Fruit fly (Drosophila melanogaster) whole organism, embryonic: Measurements from ENCODE around the gene CG44001.

Experiments
- CG2889 ChIP-seq: fragments of 200-800 bp; sonication (Bioruptor generic); IDR thresholded peaks from 3 replicates; pipeline ENCODE4 v1.3.6; 2022; ENCODE audit warnings: missing biosample characterization, missing genetic modification characterization
- CG6854 ChIP-seq: fragments of 200-800 bp; sonication (Bioruptor generic); optimal IDR thresholded peaks from 3 replicates; lab custom pipeline; 2017; ENCODE audit warnings: missing biosample characterization, mild to moderate bottlenecking, missing genetic modification characterization
- CG8944 ChIP-seq: fragments of 200-800 bp; sonication (Bioruptor generic); optimal IDR thresholded peaks from 3 replicates; lab custom pipeline; 2016; ENCODE audit warnings: missing biosample characterization, missing genetic modification characterization
- Dek ChIP-seq: fragments of 200-800 bp; sonication (Bioruptor generic); optimal IDR thresholded peaks from 3 replicates; lab custom pipeline; 2019; ENCODE audit warnings: missing biosample characterization, mild to moderate bottlenecking, missing genetic modification characterization, moderate library complexity
- dm ChIP-seq: fragments of 200-800 bp; sonication (Bioruptor generic); optimal IDR thresholded peaks from 3 replicates; lab custom pipeline; 2016; ENCODE audit warnings: missing biosample characterization, missing genetic modification characterization
- dpn ChIP-seq, 2 experiments: fragments of 200-800 bp; sonication (Bioruptor generic); optimal IDR thresholded peaks; 3 replicates each; lab custom pipeline; 2016; ENCODE audit warnings: missing biosample characterization in 2 of 2, missing genetic modification characterization in 2 of 2
- lmd ChIP-seq: fragments of 200-800 bp; sonication (Bioruptor generic); IDR thresholded peaks from 2 replicates; pipeline ENCODE4 v1.3.6; 2022; ENCODE audit warnings: missing biosample characterization, missing genetic modification characterization
- pzg ChIP-seq: fragments of 200-800 bp; sonication (Bioruptor generic); optimal IDR thresholded peaks from 3 replicates; lab custom pipeline; 2018; ENCODE audit warnings: missing biosample characterization, mild to moderate bottlenecking, missing genetic modification characterization, moderate library complexity
- sens ChIP-seq: fragments of 200-800 bp; sonication (Bioruptor generic); peaks from one replicate; lab custom pipeline; 2016; ENCODE audit warnings: missing biosample characterization, missing genetic modification characterization
- sim ChIP-seq: fragments of 200-800 bp; sonication (Bioruptor generic); IDR thresholded peaks from 2 replicates; pipeline ENCODE4 v1.3.6; 2022; ENCODE audit warnings: missing biosample characterization, missing genetic modification characterization
- slou ChIP-seq: fragments of 200-800 bp; sonication (Bioruptor generic); optimal IDR thresholded peaks from 3 replicates; lab custom pipeline; 2016; ENCODE audit warnings: missing biosample characterization, missing genetic modification characterization
- unpg ChIP-seq: fragments of 200-800 bp; sonication (Bioruptor generic); optimal IDR thresholded peaks from 3 replicates; lab custom pipeline; 2018; ENCODE audit warnings: missing biosample characterization, mild to moderate bottlenecking, missing genetic modification characterization, moderate library complexity

DNA sequence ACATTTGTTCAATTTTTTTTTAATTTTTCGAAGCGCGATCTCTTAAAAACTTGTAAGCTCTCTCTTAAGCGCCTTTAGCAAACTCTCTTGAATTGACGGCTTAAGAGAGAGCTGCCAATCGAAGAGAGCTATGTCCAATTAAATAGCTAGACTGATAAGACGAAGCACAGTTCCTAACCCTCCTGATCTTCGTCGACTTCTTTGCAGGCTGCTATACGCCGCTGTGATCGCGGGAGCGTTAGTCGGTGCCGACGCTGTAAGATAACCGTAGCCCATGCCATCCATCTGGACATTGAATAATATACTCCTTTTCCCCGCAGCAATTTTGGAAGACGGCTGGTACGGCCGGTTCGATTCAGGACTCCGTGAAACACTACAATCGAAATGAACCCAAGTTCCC lies 12.5 kb upstream of the CG44001 start:
- TF ChIP-seq CG8944 (GFP tag; lab: Kevin White, UChicago) (no peak), dm (GFP tag; lab: Kevin White, UChicago) (no peak), slou (no peak), sens (GFP tag; lab: Kevin White, UChicago) (no peak), CG2889 (no peak), unpg (no peak), Dek (tag; lab: Kevin White, UChicago) (no peak), dpn (GFP tag; optimal IDR thresholded peaks at IDR 0.05; lab: Kevin White, UChicago) (no peak), sim (GFP tag; lab: Robert Waterston, UW) (no peak), pzg (GFP tag; lab: Kevin White, UChicago) (no peak), CG6854 (GFP tag; lab: Kevin White, UChicago) (no peak), lmd (GFP tag; lab: Robert Waterston, UW) (no peak)
